Worm (Caenorhabditis elegans) whole organism, midembryonic: ENCODE data around the gene B0294.1.

Experiments
- T22C8.4 ChIP-seq: fragments of 200-800 bp; sonication (Bioruptor generic); IDR thresholded peaks from 2 replicates; pipeline ENCODE4 v1.3.6; 2022; ENCODE audit warnings: missing genetic modification characterization, missing compliant biosample characterization
- flt-1 ChIP-seq: fragments of 200-800 bp; sonication (Bioruptor generic); IDR thresholded peaks from 2 replicates; pipeline ENCODE4 v1.3.6; 2022; ENCODE audit warnings: missing genetic modification characterization, missing compliant biosample characterization
- ztf-23 ChIP-seq: fragments of 200-800 bp; sonication (Bioruptor generic); IDR thresholded peaks from 2 replicates; pipeline ENCODE4 v1.3.6; 2022; ENCODE audit warnings: missing genetic modification reagents, missing genetic modification characterization, missing compliant biosample characterization

- TF ChIP-seq T22C8.4 (GFP tag; lab: Robert Waterston, UW): no peak
- TF ChIP-seq ztf-23 (GFP tag; lab: Robert Waterston, UW): no peak
- TF ChIP-seq flt-1: no peak
Observed at ce11 chrX:1857777-1858176, 39.4 kb downstream of the B0294.1 start.
